Worm (Caenorhabditis elegans) whole organism, L3 larva: ENCODE measurements around the gene C44H4.6.
A peak's percentile ranks its signal among the peaks of the same experiment; 100 is the strongest.

Experiments
- R02D3.7 ChIP-seq: fragments of 150-350 bp; optimal IDR thresholded peaks from 2 replicates; lab custom pipeline; 2014; ENCODE audit warnings: missing biosample characterization, missing genetic modification characterization
- ZK546.5 ChIP-seq: sonication (generic microtip); optimal IDR thresholded peaks from 2 replicates; lab custom pipeline; 2017; ENCODE audit warnings: missing biosample characterization, missing genetic modification characterization
- aly-2 ChIP-seq: fragments of 150-350 bp; optimal IDR thresholded peaks from 2 replicates; lab custom pipeline; 2014; ENCODE audit warnings: missing biosample characterization, missing genetic modification characterization
- ama-1 ChIP-seq: fragments of 150-350 bp; optimal IDR thresholded peaks from 2 replicates; lab custom pipeline; 2018
- ceh-16 ChIP-seq: sonication (generic microtip); optimal IDR thresholded peaks from 2 replicates; lab custom pipeline; 2017; ENCODE audit warnings: missing biosample characterization, missing genetic modification characterization
- ceh-28 ChIP-seq: fragments of 150-350 bp; optimal IDR thresholded peaks from 2 replicates; lab custom pipeline; 2014; ENCODE audit warnings: missing biosample characterization, missing genetic modification reagents, missing genetic modification characterization
- ceh-82 ChIP-seq: fragments of 150-350 bp; optimal IDR thresholded peaks from 2 replicates; lab custom pipeline; 2014; ENCODE audit warnings: missing biosample characterization, missing genetic modification characterization
- ceh-9 ChIP-seq: sonication (generic microtip); optimal IDR thresholded peaks from 2 replicates; lab custom pipeline; 2018; ENCODE audit warnings: missing biosample characterization, missing genetic modification characterization
- daf-12 ChIP-seq: fragments of 150-350 bp; optimal IDR thresholded peaks from 2 replicates; lab custom pipeline; 2014; ENCODE audit warnings: missing biosample characterization, missing genetic modification reagents, missing genetic modification characterization
- egl-27 ChIP-seq: sonication (generic microtip); optimal IDR thresholded peaks from 4 replicates; lab custom pipeline; 2017; ENCODE audit warnings: missing biosample characterization, missing genetic modification reagents, missing genetic modification characterization
- egl-5 ChIP-seq: fragments of 150-350 bp; optimal IDR thresholded peaks from 2 replicates; lab custom pipeline; 2017; ENCODE audit warnings: missing biosample characterization, missing genetic modification reagents, missing genetic modification characterization, inconsistent platforms
- elt-1 ChIP-seq: fragments of 150-350 bp; optimal IDR thresholded peaks from 2 replicates; lab custom pipeline; 2014; ENCODE audit warnings: missing biosample characterization, missing genetic modification characterization
- elt-2 ChIP-seq: sonication (generic microtip); optimal IDR thresholded peaks from 2 replicates; lab custom pipeline; 2016; ENCODE audit warnings: missing genetic modification reagents, mild to moderate bottlenecking, missing genetic modification characterization, missing compliant biosample characterization
- elt-3 ChIP-seq, 3 experiments: fragments of 150-350 bp in 1 of 3; sonication (generic microtip) in 2 of 3; optimal IDR thresholded peaks; 2 replicates in 2 of 3; 4 replicates in 1 of 3; lab custom pipeline; 2014 to 2017; ENCODE audit warnings: missing biosample characterization in 3 of 3, missing genetic modification characterization in 3 of 3
- eor-1 ChIP-seq, 2 experiments: fragments of 150-350 bp; optimal IDR thresholded peaks; 2 replicates each; lab custom pipeline; 2014 to 2018; ENCODE audit warnings: missing biosample characterization in 2 of 2, missing genetic modification characterization in 2 of 2
- fkh-10 ChIP-seq: sonication (generic microtip); optimal IDR thresholded peaks from 2 replicates; lab custom pipeline; 2017; ENCODE audit warnings: missing biosample characterization, missing genetic modification reagents, missing genetic modification characterization
- fkh-2 ChIP-seq: fragments of 150-350 bp; optimal IDR thresholded peaks from 2 replicates; lab custom pipeline; 2014; ENCODE audit warnings: missing biosample characterization, missing genetic modification reagents, missing genetic modification characterization
- fos-1 ChIP-seq: fragments of 150-350 bp; optimal IDR thresholded peaks from 2 replicates; lab custom pipeline; 2014; ENCODE audit warnings: missing biosample characterization, missing genetic modification characterization
- hmg-11 ChIP-seq: sonication (generic microtip); optimal IDR thresholded peaks from 2 replicates; lab custom pipeline; 2016; ENCODE audit warnings: missing genetic modification characterization, missing compliant biosample characterization
- jun-1 ChIP-seq: fragments of 150-350 bp; optimal IDR thresholded peaks from 2 replicates; lab custom pipeline; 2014; ENCODE audit warnings: missing biosample characterization, missing genetic modification reagents, missing genetic modification characterization
- lin-15B ChIP-seq: fragments of 150-350 bp; optimal IDR thresholded peaks from 2 replicates; lab custom pipeline; 2014; ENCODE audit warnings: missing biosample characterization, missing genetic modification characterization
- lin-39 ChIP-seq: fragments of 150-350 bp; optimal IDR thresholded peaks from 2 replicates; lab custom pipeline; 2018; ENCODE audit warnings: missing biosample characterization, missing genetic modification reagents, missing genetic modification characterization
- lsy-12 ChIP-seq: sonication (generic microtip); optimal IDR thresholded peaks from 2 replicates; lab custom pipeline; 2016; ENCODE audit warnings: mild to moderate bottlenecking, missing genetic modification characterization, missing compliant biosample characterization
- mdl-1 ChIP-seq: fragments of 150-350 bp; optimal IDR thresholded peaks from 2 replicates; lab custom pipeline; 2014; ENCODE audit warnings: missing biosample characterization, missing genetic modification characterization
- mml-1 ChIP-seq: fragments of 150-350 bp; sonication (generic microtip); optimal IDR thresholded peaks from 3 replicates; lab custom pipeline; 2014; ENCODE audit warnings: missing biosample characterization, missing genetic modification characterization
- nfya-1 ChIP-seq: sonication (generic microtip); optimal IDR thresholded peaks from 2 replicates; lab custom pipeline; 2017; ENCODE audit warnings: missing genetic modification characterization, mild to moderate bottlenecking, missing compliant biosample characterization, antibody characterized with exemption, moderate library complexity; ENCODE audit not compliant: insufficient read depth
- nhr-11 ChIP-seq: fragments of 150-350 bp; optimal IDR thresholded peaks from 2 replicates; lab custom pipeline; 2014; ENCODE audit warnings: missing biosample characterization, missing genetic modification characterization
- nhr-12 ChIP-seq: fragments of 150-350 bp; optimal IDR thresholded peaks from 2 replicates; lab custom pipeline; 2014; ENCODE audit warnings: missing biosample characterization, missing genetic modification characterization
- nhr-23 ChIP-seq: fragments of 150-350 bp; optimal IDR thresholded peaks from 2 replicates; lab custom pipeline; 2014; ENCODE audit warnings: missing biosample characterization, missing genetic modification reagents, missing genetic modification characterization
- nhr-237 ChIP-seq: fragments of 150-350 bp; optimal IDR thresholded peaks from 2 replicates; lab custom pipeline; 2014; ENCODE audit warnings: missing biosample characterization, missing genetic modification characterization
- nhr-25 ChIP-seq: sonication (generic microtip); optimal IDR thresholded peaks from 2 replicates; lab custom pipeline; 2017; ENCODE audit warnings: missing biosample characterization, missing genetic modification characterization
- nhr-28 ChIP-seq: fragments of 150-350 bp; optimal IDR thresholded peaks from 2 replicates; lab custom pipeline; 2014; ENCODE audit warnings: missing biosample characterization, missing genetic modification characterization
- nhr-43 ChIP-seq: sonication (generic microtip); optimal IDR thresholded peaks from 2 replicates; lab custom pipeline; 2016; ENCODE audit warnings: mild to moderate bottlenecking, missing genetic modification characterization, missing compliant biosample characterization; ENCODE audit not compliant: poor library complexity, severe bottlenecking
- nhr-67 ChIP-seq: fragments of 150-350 bp; optimal IDR thresholded peaks from 2 replicates; lab custom pipeline; 2014; ENCODE audit warnings: missing biosample characterization, missing genetic modification characterization
- nhr-76 ChIP-seq: fragments of 150-350 bp; sonication (generic microtip); optimal IDR thresholded peaks from 5 replicates; lab custom pipeline; 2014; ENCODE audit warnings: missing biosample characterization, missing genetic modification characterization
- nhr-77 ChIP-seq: fragments of 150-350 bp; optimal IDR thresholded peaks from 2 replicates; lab custom pipeline; 2014; ENCODE audit warnings: missing biosample characterization, missing genetic modification characterization
- pha-4 ChIP-seq: fragments of 150-350 bp; optimal IDR thresholded peaks from 2 replicates; lab custom pipeline; 2014; ENCODE audit warnings: missing biosample characterization, missing genetic modification reagents, missing genetic modification characterization
- pqm-1 ChIP-seq: fragments of 150-350 bp; optimal IDR thresholded peaks from 2 replicates; lab custom pipeline; 2017; ENCODE audit warnings: missing biosample characterization, missing genetic modification characterization, inconsistent platforms
- skn-1 ChIP-seq: fragments of 150-350 bp; optimal IDR thresholded peaks from 2 replicates; lab custom pipeline; 2014; ENCODE audit warnings: missing biosample characterization, missing genetic modification characterization
- snpc-4 ChIP-seq: fragments of 150-350 bp; optimal IDR thresholded peaks from 2 replicates; lab custom pipeline; 2014; ENCODE audit warnings: missing biosample characterization, missing genetic modification characterization
- tbx-2 ChIP-seq: sonication (generic microtip); optimal IDR thresholded peaks from 2 replicates; lab custom pipeline; 2016; ENCODE audit warnings: mild to moderate bottlenecking, missing genetic modification characterization, missing compliant biosample characterization
- unc-39 ChIP-seq: sonication (generic microtip); optimal IDR thresholded peaks from 4 replicates; lab custom pipeline; 2017; ENCODE audit warnings: missing biosample characterization, missing genetic modification characterization
- unc-62 ChIP-seq: fragments of 150-350 bp; sonication (generic microtip); optimal IDR thresholded peaks from 4 replicates; lab custom pipeline; 2014; ENCODE audit warnings: missing biosample characterization, missing genetic modification reagents, missing genetic modification characterization
- zag-1 ChIP-seq: fragments of 150-350 bp; optimal IDR thresholded peaks from 2 replicates; lab custom pipeline; 2014; ENCODE audit warnings: missing biosample characterization, missing genetic modification characterization
- ztf-11 ChIP-seq: fragments of 150-350 bp; optimal IDR thresholded peaks from 2 replicates; lab custom pipeline; 2014; ENCODE audit warnings: missing biosample characterization, missing genetic modification characterization
- ztf-4 ChIP-seq: fragments of 150-350 bp; optimal IDR thresholded peaks from 2 replicates; lab custom pipeline; 2014; ENCODE audit warnings: missing biosample characterization, missing genetic modification characterization

C44H4.6 gene

ce11 chrX:14562286-14563086, 36.7 kb downstream of the C44H4.6 start:
- TF ChIP-seq mdl-1 (tag; lab: Kevin White, UChicago) = no peak
- peak; percentile 70 for TF ChIP-seq elt-1 (tag; lab: Kevin White, UChicago)
- no peak for TF ChIP-seq ama-1 (lab: Kevin White, UChicago)
- TF ChIP-seq elt-2 = peak; percentile 55
- no peak for TF ChIP-seq lin-15B (tag; lab: Kevin White, UChicago)
- TF ChIP-seq nhr-28 (tag; lab: Kevin White, UChicago) = no peak
- peak; percentile 63 for TF ChIP-seq nfya-1 (tag; lab: Kevin White, UChicago)
- peak; percentile 6 for TF ChIP-seq nhr-23 (tag; lab: Kevin White, UChicago)
- peak; percentile 19 for TF ChIP-seq pqm-1
- TF ChIP-seq egl-5 (tag; lab: Kevin White, UChicago) = no peak
- TF ChIP-seq nhr-43 (tag; lab: Kevin White, UChicago) = peak; percentile 85
- TF ChIP-seq ceh-9 (tag; lab: Kevin White, UChicago) = no peak
- TF ChIP-seq jun-1 = peak; percentile 73
- peak in 2 of 3 experiments; percentile 41 to 79 for TF ChIP-seq elt-3 (tag; optimal IDR thresholded peaks at IDR 0.05; lab: Kevin White, UChicago)
- TF ChIP-seq fkh-10 (GFP tag; lab: Kevin White, UChicago) = peak; percentile 92
- TF ChIP-seq eor-1 (tag; optimal IDR thresholded peaks at IDR 0.05; lab: Kevin White, UChicago) = no peak
- no peak for TF ChIP-seq nhr-76
- TF ChIP-seq nhr-11 = peak; percentile 93
- TF ChIP-seq snpc-4 (tag; lab: Kevin White, UChicago) = no peak
- TF ChIP-seq nhr-237 = no peak
- no peak for TF ChIP-seq ceh-82 (tag; lab: Kevin White, UChicago)
- TF ChIP-seq, all 47 proteins: peak for 10

- TF ChIP-seq egl-5 (tag; lab: Kevin White, UChicago) (peak; percentile 22), unc-39 (tag; lab: Kevin White, UChicago) (no peak), nhr-25 (tag; lab: Kevin White, UChicago) (peak; percentile 74), unc-62 (GFP tag; lab: Kevin White, UChicago) (peak; percentile 33), ceh-82 (tag; lab: Kevin White, UChicago) (peak; percentile 48), nhr-76 (no peak), tbx-2 (tag; lab: Kevin White, UChicago) (peak; percentile 70), fkh-10 (GFP tag; lab: Kevin White, UChicago) (peak; percentile 73), lin-39 (tag; lab: Kevin White, UChicago) (peak; percentile 89), daf-12 (tag; lab: Kevin White, UChicago) (peak; percentile 61), nhr-67 (tag; lab: Kevin White, UChicago) (no peak), ztf-11 (no peak), eor-1 (tag; optimal IDR thresholded peaks at IDR 0.05; lab: Kevin White, UChicago) (no peak), nhr-12 (tag; lab: Kevin White, UChicago) (no peak), mml-1 (tag; lab: Kevin White, UChicago) (no peak), snpc-4 (tag; lab: Kevin White, UChicago) (no peak), ztf-4 (tag; lab: Kevin White, UChicago) (no peak), R02D3.7 (tag; lab: Kevin White, UChicago) (peak; percentile 32), mdl-1 (tag; lab: Kevin White, UChicago) (peak; percentile 63), nfya-1 (tag; lab: Kevin White, UChicago) (peak; percentile 65), ceh-9 (tag; lab: Kevin White, UChicago) (peak; percentile 8), jun-1 (peak; percentile 33), ceh-28 (peak; percentile 39), elt-1 (tag; lab: Kevin White, UChicago) (peak; percentile 36), elt-2 (peak; percentile 22), nhr-43 (tag; lab: Kevin White, UChicago) (peak; percentile 52), nhr-77 (tag; lab: Kevin White, UChicago) (no peak), pha-4 (peak; percentile 70), aly-2 (tag; lab: Kevin White, UChicago) (no peak), ZK546.5 (tag; lab: Kevin White, UChicago) (no peak), nhr-11 (peak; percentile 61), hmg-11 (peak; percentile 17), nhr-23 (tag; lab: Kevin White, UChicago) (peak; percentile 31), fos-1 (tag; lab: Kevin White, UChicago) (peak; percentile 15), egl-27 (peak; percentile 12), zag-1 (no peak), pqm-1 (no peak), elt-3 (tag; optimal IDR thresholded peaks at IDR 0.05; lab: Kevin White, UChicago) (peak in 1 of 3 experiments; percentile 59), nhr-28 (tag; lab: Kevin White, UChicago) (no peak), ama-1 (lab: Kevin White, UChicago) (no peak), fkh-2 (tag; lab: Kevin White, UChicago) (no peak), ceh-16 (tag; lab: Kevin White, UChicago) (no peak), lsy-12 (tag; lab: Kevin White, UChicago) (no peak), nhr-237 (no peak), lin-15B (tag; lab: Kevin White, UChicago) (peak; percentile 4), skn-1 (no peak)
Measured at ce11 chrX:14561416-14561973, 37.6 kb downstream of the C44H4.6 start.
